Worm (Caenorhabditis elegans): Measurements from ENCODE around the gene D1086.8.

- TF ChIP-seq ama-1 (optimal IDR thresholded peaks at IDR 0.05) (no peak), hmbx-1 (tag; optimal IDR thresholded peaks at IDR 0.05) (no peak), tbx-37 (GFP tag; conservative IDR thresholded peaks at IDR 0.05) (no peak), ets-7 (tag; optimal IDR thresholded peaks at IDR 0.05) (no peak), flt-1 (GFP tag; IDR thresholded peaks at IDR 0.05) (no peak), ceh-13 (GFP tag; optimal IDR thresholded peaks at IDR 0.05) (no peak), scrt-1 (GFP tag; IDR thresholded peaks at IDR 0.05) (no peak), F13C5.2 (tag; optimal IDR thresholded peaks at IDR 0.05) (no peak), tbx-11 (GFP tag; IDR thresholded peaks at IDR 0.05) (no peak), sea-1 (GFP tag; conservative IDR thresholded peaks at IDR 0.05) (no peak), pes-1 (GFP tag; IDR thresholded peaks at IDR 0.05) (no peak), ceh-36 (tag; optimal IDR thresholded peaks at IDR 0.05) (no peak)
These were observed 29.5 kb upstream of the D1086.8 start, which contains the start of gene D1086.21 for ce11 chrV:14064422-14064821.
